Worm (Caenorhabditis elegans) whole organism, late embryonic: ENCODE results near the gene mpz-1.

Source experiments
- ceh-14 ChIP-seq: sonication (generic microtip); optimal IDR thresholded peaks from 2 replicates; lab custom pipeline; 2016; ENCODE audit warnings: missing genotype, missing genetic modification characterization, missing compliant biosample characterization
- ceh-18 ChIP-seq: sonication (generic microtip); optimal IDR thresholded peaks from 2 replicates; lab custom pipeline; 2016; ENCODE audit warnings: missing genetic modification characterization, missing compliant biosample characterization
- pha-4 ChIP-seq: fragments of 150-350 bp; optimal IDR thresholded peaks from 2 replicates; lab custom pipeline; 2018; ENCODE audit warnings: missing biosample characterization, missing genetic modification reagents, missing genetic modification characterization
- pqm-1 ChIP-seq: sonication (generic microtip); optimal IDR thresholded peaks from 2 replicates; lab custom pipeline; 2016; ENCODE audit warnings: missing genetic modification characterization, missing compliant biosample characterization
- rnt-1 ChIP-seq: sonication (generic microtip); optimal IDR thresholded peaks from 2 replicates; lab custom pipeline; 2016; ENCODE audit warnings: missing genetic modification characterization, missing compliant biosample characterization

DNA sequence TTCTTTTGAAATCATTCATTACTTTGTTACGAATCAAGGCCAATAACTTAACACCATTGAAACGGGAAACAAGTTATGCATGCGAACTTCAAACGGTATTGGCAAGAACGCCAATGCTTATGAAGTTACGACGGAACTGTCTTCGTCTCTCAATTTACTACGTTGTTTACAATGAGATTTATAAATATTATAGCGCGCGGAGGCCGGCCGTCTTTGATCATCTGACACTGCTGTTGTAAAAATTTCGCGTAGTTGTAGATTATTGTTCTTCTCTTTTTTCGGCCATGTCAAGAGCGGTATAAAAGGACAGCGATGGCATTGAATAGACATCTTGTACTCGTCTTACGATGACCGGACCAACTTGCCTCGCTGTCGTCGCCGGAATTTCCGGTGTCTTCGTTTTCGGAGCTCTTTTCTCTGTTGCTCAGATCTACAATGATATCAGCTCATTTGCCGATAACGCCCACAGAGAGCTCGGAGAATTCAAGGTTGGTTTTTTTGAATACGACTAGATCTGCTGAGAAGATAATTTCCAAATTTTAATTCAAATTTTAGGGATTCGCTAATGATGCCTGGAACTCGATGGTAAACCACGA, 73.3 kb downstream of the mpz-1 start, which contains the start of gene col-39:
- TF ChIP-seq pha-4 (tag; lab: Kevin White, UChicago) (no peak), ceh-14 (no peak), ceh-18 (tag; lab: Kevin White, UChicago) (no peak), pqm-1 (tag; lab: Kevin White, UChicago) (no peak), rnt-1 (tag; lab: Kevin White, UChicago) (no peak)
